Worm (Caenorhabditis elegans) whole organism, young adult: ENCODE data around the gene Y48E1B.8.

Experiments used
- B0336.3 ChIP-seq: fragments of 200-800 bp; sonication (Bioruptor generic); IDR thresholded peaks from 2 replicates; pipeline ENCODE4 v1.3.6; 2022; ENCODE audit warnings: missing genetic modification characterization, missing compliant biosample characterization
- C06A6.2 ChIP-seq: fragments of 200-800 bp; sonication (Bioruptor generic); conservative IDR thresholded peaks from 2 replicates; pipeline ENCODE4 v1.3.6; 2022; ENCODE audit warnings: missing genetic modification characterization, missing compliant biosample characterization
- D2030.7 ChIP-seq: fragments of 200-800 bp; sonication (Bioruptor generic); IDR thresholded peaks from 2 replicates; pipeline ENCODE4 v1.3.6; 2022; ENCODE audit warnings: missing genetic modification reagents, missing genetic modification characterization, missing compliant biosample characterization
- F33H1.4 ChIP-seq: fragments of 200-800 bp; sonication (Bioruptor generic); IDR thresholded peaks from 2 replicates; pipeline ENCODE4 v1.3.6; 2022; ENCODE audit warnings: missing genetic modification reagents, missing genetic modification characterization, missing compliant biosample characterization
- F37B4.10 ChIP-seq: fragments of 200-800 bp; sonication (Bioruptor generic); IDR thresholded peaks from 2 replicates; pipeline ENCODE4 v1.3.6; 2022; ENCODE audit warnings: missing genetic modification characterization, missing compliant biosample characterization
- F55B11.4 ChIP-seq: sonication (generic microtip); optimal IDR thresholded peaks from 2 replicates; lab custom pipeline; 2016; ENCODE audit warnings: missing compliant biosample characterization, missing genetic modification characterization, borderline replicate concordance; ENCODE audit not compliant: insufficient read depth
- ZK185.1 ChIP-seq: sonication (generic microtip); optimal IDR thresholded peaks from 2 replicates; lab custom pipeline; 2016; ENCODE audit warnings: mild to moderate bottlenecking, missing genetic modification characterization, missing compliant biosample characterization; ENCODE audit not compliant: poor library complexity, severe bottlenecking
- attf-5 ChIP-seq: fragments of 200-800 bp; sonication (Bioruptor generic); optimal IDR thresholded peaks from 2 replicates; lab custom pipeline; 2018; ENCODE audit warnings: mild to moderate bottlenecking, missing genetic modification characterization, missing compliant biosample characterization
- bed-2 ChIP-seq: fragments of 200-800 bp; sonication (Bioruptor generic); IDR thresholded peaks from 2 replicates; pipeline ENCODE4 v1.3.6; 2022; ENCODE audit warnings: missing genetic modification reagents, missing genetic modification characterization, missing compliant biosample characterization
- cebp-1 ChIP-seq, 2 experiments: fragments of 200-800 bp in 1 of 2; sonication (Bioruptor generic) in 1 of 2; sonication (generic microtip) in 1 of 2; IDR thresholded peaks in 1 of 2; optimal IDR thresholded peaks in 1 of 2; 2 replicates each; pipeline versions ENCODE4 v1.3.6 to Lab custom; 2017 to 2022; ENCODE audit warnings: missing compliant biosample characterization in 2 of 2, missing genetic modification characterization in 2 of 2, mild to moderate bottlenecking in 1 of 2, missing genetic modification reagents in 1 of 2, moderate library complexity in 1 of 2
- ceh-40 ChIP-seq: fragments of 200-800 bp; sonication (Bioruptor generic); IDR thresholded peaks from 2 replicates; pipeline ENCODE4 v1.3.6; 2022; ENCODE audit warnings: missing genetic modification characterization, missing compliant biosample characterization
- ceh-58 ChIP-seq: fragments of 200-800 bp; sonication (Bioruptor generic); IDR thresholded peaks from 2 replicates; pipeline ENCODE4 v1.3.6; 2022; ENCODE audit warnings: missing genetic modification characterization, missing compliant biosample characterization
- die-1 ChIP-seq: sonication (generic microtip); optimal IDR thresholded peaks from 2 replicates; lab custom pipeline; 2016; ENCODE audit warnings: missing genotype, mild to moderate bottlenecking, missing genetic modification characterization, missing compliant biosample characterization
- dox-1 ChIP-seq: fragments of 200-800 bp; sonication (Bioruptor generic); IDR thresholded peaks from 2 replicates; pipeline ENCODE4 v1.3.6; 2022; ENCODE audit warnings: missing genetic modification reagents, missing genetic modification characterization, missing compliant biosample characterization
- efl-1 ChIP-seq: fragments of 150-350 bp; optimal IDR thresholded peaks from 2 replicates; lab custom pipeline; 2014; ENCODE audit warnings: missing biosample characterization, missing genetic modification reagents, missing genetic modification characterization
- egl-18 ChIP-seq: fragments of 200-800 bp; sonication (Bioruptor generic); IDR thresholded peaks from 2 replicates; pipeline ENCODE4 v1.3.6; 2022; ENCODE audit warnings: missing genetic modification reagents, missing genetic modification characterization, missing compliant biosample characterization
- egrh-3 ChIP-seq: fragments of 200-800 bp; sonication (Bioruptor generic); IDR thresholded peaks from 2 replicates; pipeline ENCODE4 v1.3.6; 2022; ENCODE audit warnings: missing genetic modification reagents, missing genetic modification characterization, missing compliant biosample characterization
- ekl-4 ChIP-seq: fragments of 200-800 bp; sonication (Bioruptor generic); IDR thresholded peaks from 2 replicates; pipeline ENCODE4 v1.3.6; 2022; ENCODE audit warnings: missing genetic modification reagents, missing genetic modification characterization, missing compliant biosample characterization
- hlh-12 ChIP-seq: sonication (generic microtip); optimal IDR thresholded peaks from 2 replicates; lab custom pipeline; 2016; ENCODE audit warnings: missing genetic modification characterization, missing compliant biosample characterization
- hmg-1.2 ChIP-seq: fragments of 200-800 bp; sonication (Bioruptor generic); IDR thresholded peaks from 2 replicates; pipeline ENCODE4 v1.3.6; 2022; ENCODE audit warnings: missing genetic modification reagents, missing genetic modification characterization, missing compliant biosample characterization
- hrde-1 ChIP-seq: sonication (generic microtip); optimal IDR thresholded peaks from 2 replicates; lab custom pipeline; 2016; ENCODE audit warnings: missing genetic modification characterization, mild to moderate bottlenecking, missing compliant biosample characterization, moderate library complexity, missing genotype, missing genetic modification reagents, borderline replicate concordance
- lin-35 ChIP-seq, 3 experiments: fragments of 150-350 bp in 2 of 3; sonication (generic microtip) in 1 of 3; optimal IDR thresholded peaks; 2 replicates each; lab custom pipeline; 2014 to 2018; ENCODE audit warnings: missing biosample characterization in 3 of 3, missing genetic modification characterization in 3 of 3, missing genetic modification reagents in 3 of 3
- lin-54 ChIP-seq: fragments of 200-800 bp; sonication (Bioruptor generic); optimal IDR thresholded peaks from 2 replicates; lab custom pipeline; 2018; ENCODE audit warnings: mild to moderate bottlenecking, missing genetic modification characterization, missing compliant biosample characterization
- lir-1 ChIP-seq: fragments of 200-800 bp; sonication (Bioruptor generic); conservative IDR thresholded peaks from 2 replicates; pipeline ENCODE4 v1.3.6; 2022; ENCODE audit warnings: missing genetic modification reagents, missing genetic modification characterization, missing compliant biosample characterization
- lsl-1 ChIP-seq: fragments of 200-800 bp; sonication (Bioruptor generic); optimal IDR thresholded peaks from 2 replicates; lab custom pipeline; 2018; ENCODE audit warnings: mild to moderate bottlenecking, missing genetic modification characterization, moderate library complexity, missing compliant biosample characterization
- madf-6 ChIP-seq: fragments of 200-800 bp; sonication (Bioruptor generic); IDR thresholded peaks from 2 replicates; pipeline ENCODE4 v1.3.6; 2022; ENCODE audit warnings: missing genetic modification reagents, missing genetic modification characterization, missing compliant biosample characterization
- mcd-1 ChIP-seq: fragments of 200-800 bp; sonication (Bioruptor generic); IDR thresholded peaks from 2 replicates; pipeline ENCODE4 v1.3.6; 2022; ENCODE audit warnings: missing genetic modification reagents, missing genetic modification characterization, missing compliant biosample characterization
- mxl-1 ChIP-seq: sonication (generic microtip); optimal IDR thresholded peaks from 2 replicates; lab custom pipeline; 2016; ENCODE audit warnings: missing genetic modification characterization, missing compliant biosample characterization
- nhr-80 ChIP-seq: sonication (generic microtip); optimal IDR thresholded peaks from 2 replicates; lab custom pipeline; 2016; ENCODE audit warnings: missing genetic modification characterization, missing compliant biosample characterization
- rpc-1 ChIP-seq, 2 experiments: fragments of 150-350 bp in 1 of 2; sonication (generic microtip) in 1 of 2; optimal IDR thresholded peaks; 2 replicates each; lab custom pipeline; 2014 to 2018; ENCODE audit warnings: missing biosample characterization in 1 of 2, missing genetic modification characterization in 1 of 2, missing genetic modification reagents in 1 of 2, missing genotype in 1 of 2
- snpc-1.1 ChIP-seq: sonication (generic microtip); optimal IDR thresholded peaks from 2 replicates; lab custom pipeline; 2017; ENCODE audit warnings: missing genetic modification characterization, mild to moderate bottlenecking, missing compliant biosample characterization, antibody characterized with exemption, moderate library complexity, missing genotype, missing genetic modification reagents; ENCODE audit not compliant: insufficient read depth
- snpc-1.3 ChIP-seq: sonication (generic microtip); optimal IDR thresholded peaks from 2 replicates; lab custom pipeline; 2017; ENCODE audit warnings: missing genetic modification characterization, mild to moderate bottlenecking, missing compliant biosample characterization, antibody characterized with exemption, moderate library complexity, missing genotype, missing genetic modification reagents; ENCODE audit not compliant: insufficient read depth
- snpc-4 ChIP-seq, 5 experiments: fragments of 150-350 bp in 1 of 5; sonication (generic microtip) in 4 of 5; optimal IDR thresholded peaks; 2 replicates each; lab custom pipeline; 2014 to 2018; ENCODE audit warnings: missing genetic modification characterization in 5 of 5, missing biosample characterization in 3 of 5, antibody characterized with exemption in 2 of 5, mild to moderate bottlenecking in 2 of 5, missing compliant biosample characterization in 2 of 5, missing genotype in 2 of 5, moderate library complexity in 2 of 5, missing genetic modification reagents in 1 of 5
- tbx-9 ChIP-seq: sonication (generic microtip); optimal IDR thresholded peaks from 2 replicates; lab custom pipeline; 2016; ENCODE audit warnings: borderline replicate concordance, missing genetic modification characterization, inconsistent platforms, missing compliant biosample characterization
- unc-130 ChIP-seq: sonication (generic microtip); optimal IDR thresholded peaks from 2 replicates; lab custom pipeline; 2016; ENCODE audit warnings: missing genetic modification reagents, missing genetic modification characterization, missing compliant biosample characterization
- xnd-1 ChIP-seq: sonication (generic microtip); optimal IDR thresholded peaks from 2 replicates; lab custom pipeline; 2016; ENCODE audit warnings: missing genotype, missing genetic modification reagents, missing genetic modification characterization, missing compliant biosample characterization
- zim-3 ChIP-seq: sonication (generic microtip); optimal IDR thresholded peaks from 2 replicates; lab custom pipeline; 2017; ENCODE audit warnings: mild to moderate bottlenecking, missing genetic modification characterization, moderate library complexity, missing compliant biosample characterization
- ztf-22 ChIP-seq: fragments of 200-800 bp; sonication (Bioruptor generic); optimal IDR thresholded peaks from 2 replicates; lab custom pipeline; 2018; ENCODE audit warnings: mild to moderate bottlenecking, missing genetic modification characterization, moderate library complexity, missing compliant biosample characterization

The Y48E1B.8 gene

ce11 chrII:13574395-13574794, 11.1 kb upstream of the Y48E1B.8 start:
- TF ChIP-seq hlh-12 (tag; lab: Kevin White, UChicago) (no peak), C06A6.2 (GFP tag; lab: Robert Waterston, UW) (no peak), F37B4.10 (GFP tag; lab: Robert Waterston, UW) (no peak), die-1 (tag; lab: Kevin White, UChicago) (no peak), dox-1 (no peak), ZK185.1 (tag; lab: Kevin White, UChicago) (no peak), nhr-80 (tag; lab: Kevin White, UChicago) (no peak), madf-6 (no peak), snpc-1.3 (no peak), lir-1 (GFP tag; lab: Robert Waterston, UW) (no peak), egl-18 (GFP tag; lab: Robert Waterston, UW) (no peak), unc-130 (no peak), ztf-22 (GFP tag; lab: Kevin White, UChicago) (no peak), zim-3 (tag; lab: Kevin White, UChicago) (no peak), lin-35 (GFP tag; optimal IDR thresholded peaks at IDR 0.05; lab: Kevin White, UChicago) (no peak), rpc-1 (optimal IDR thresholded peaks at IDR 0.05; lab: Kevin White, UChicago) (no peak), rpc-1 (tag; optimal IDR thresholded peaks at IDR 0.05; lab: Kevin White, UChicago) (no peak), hrde-1 (tag; lab: Kevin White, UChicago) (no peak), F55B11.4 (tag; lab: Kevin White, UChicago) (no peak), efl-1 (GFP tag; lab: Kevin White, UChicago) (no peak), B0336.3 (GFP tag; lab: Robert Waterston, UW) (no peak)

DNA sequence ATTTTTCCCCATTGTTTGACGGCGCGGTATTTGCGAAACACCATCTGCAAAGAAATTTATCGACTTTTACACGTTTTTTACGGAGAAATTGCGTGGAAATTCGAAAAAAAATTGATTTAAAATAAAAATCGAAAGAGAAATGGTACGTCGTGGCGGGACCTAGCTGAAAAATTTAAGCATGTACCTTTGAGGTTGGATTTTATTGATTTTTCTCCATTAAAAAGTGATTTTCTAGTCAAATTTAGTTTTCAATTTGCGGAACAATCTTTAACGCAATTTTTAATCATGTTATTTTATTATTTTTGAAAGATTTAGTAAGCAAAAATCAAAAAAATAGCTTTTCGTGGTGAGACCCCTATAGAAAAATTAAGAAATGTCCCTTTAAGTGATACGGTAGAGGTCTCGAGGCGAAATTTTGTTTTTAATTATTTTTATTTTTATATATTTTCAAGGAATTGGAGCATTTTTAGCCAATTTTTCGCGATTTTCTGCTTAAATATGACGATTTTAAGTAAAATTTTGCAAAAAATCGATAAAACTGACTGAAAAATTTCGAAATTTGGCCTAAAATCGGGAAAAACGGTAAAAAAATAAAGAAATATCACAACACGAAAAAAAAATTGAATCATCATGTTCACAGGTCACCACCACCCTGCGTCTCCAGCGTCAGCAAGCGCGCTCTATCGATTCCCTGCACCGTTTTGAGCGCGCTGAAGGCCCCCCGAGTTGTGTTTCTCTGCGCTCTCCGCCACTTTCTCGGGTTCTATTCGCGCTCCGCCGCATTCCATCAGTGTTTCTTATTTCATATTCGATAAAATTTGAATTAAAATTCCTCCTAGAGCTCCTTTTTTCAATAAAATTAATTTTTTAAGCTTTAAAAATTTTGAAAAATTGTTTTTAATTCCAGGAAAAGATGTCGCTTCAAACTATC, 10.2 kb upstream of the Y48E1B.8 start, which contains the start of the genes mrpl-37 and lin-38:
Gene mrpl-37, minus strand, starts transcription at position 51 of the 931 bp plus-strand sequence.
Gene lin-38, plus strand, starts transcription at position 908 of the 931 bp plus-strand sequence.
- peak; percentile 19 for TF ChIP-seq lin-54 (GFP tag; lab: Kevin White, UChicago)
- TF ChIP-seq D2030.7 (GFP tag; lab: Robert Waterston, UW) = peak; percentile 63; the same call in 1 of the 2 replicates
- TF ChIP-seq mcd-1 (GFP tag; lab: Robert Waterston, UW) = peak; percentile 87
- no peak for TF ChIP-seq bed-2 (GFP tag; lab: Robert Waterston, UW)
- no peak for TF ChIP-seq ceh-40 (GFP tag; lab: Robert Waterston, UW)
- TF ChIP-seq tbx-9 (tag; lab: Kevin White, UChicago) = no peak
- TF ChIP-seq F33H1.4 (GFP tag; lab: Robert Waterston, UW) = peak; percentile 92
- TF ChIP-seq lin-35 (GFP tag; optimal IDR thresholded peaks at IDR 0.05; lab: Kevin White, UChicago) = peak in 1 of 3 experiments; percentile 18
- TF ChIP-seq mxl-1 (tag; lab: Kevin White, UChicago) = no peak
- peak; percentile 56; the same call in 1 of the 2 replicates for TF ChIP-seq egrh-3
- TF ChIP-seq ceh-58 = no peak
- peak; percentile 31 for TF ChIP-seq efl-1 (GFP tag; lab: Kevin White, UChicago)
- TF ChIP-seq snpc-4 (GFP tag; optimal IDR thresholded peaks at IDR 0.05; lab: Kevin White, UChicago) = no peak
- peak in 2 of 4 experiments; percentile 2 to 45 for TF ChIP-seq snpc-4 (tag; optimal IDR thresholded peaks at IDR 0.05; lab: Kevin White, UChicago)
- TF ChIP-seq hmg-1.2 (GFP tag; lab: Robert Waterston, UW) = peak; percentile 38; the same call in 1 of the 2 replicates
- no peak for TF ChIP-seq ekl-4
- no peak for TF ChIP-seq C06A6.2 (GFP tag; lab: Robert Waterston, UW)
- TF ChIP-seq snpc-1.1 (tag; lab: Kevin White, UChicago) = peak; percentile 13
- peak; percentile 93 for TF ChIP-seq lsl-1 (GFP tag; lab: Kevin White, UChicago)
- peak; percentile 93 for TF ChIP-seq attf-5 (GFP tag; lab: Kevin White, UChicago)
- TF ChIP-seq madf-6 = peak; percentile 73
- TF ChIP-seq xnd-1 (tag; lab: Kevin White, UChicago) = peak; percentile 89
- peak; percentile 29 for TF ChIP-seq nhr-80 (tag; lab: Kevin White, UChicago)
- TF ChIP-seq cebp-1 (GFP tag; IDR thresholded peaks at IDR 0.05; lab: Robert Waterston, UW) = no peak
- TF ChIP-seq cebp-1 (tag; optimal IDR thresholded peaks at IDR 0.05; lab: Kevin White, UChicago) = peak; percentile 61
